Fruit fly (Drosophila melanogaster) whole organism, embryonic: ENCODE measurements around the gene Sbp2.
A peak's percentile ranks its signal among the peaks of the same experiment; 100 is the strongest.

Source experiments
- B-H1 ChIP-seq: fragments of 200-800 bp; sonication (Bioruptor generic); IDR thresholded peaks from 3 replicates; pipeline ENCODE4 v1.3.6; 2022; ENCODE audit warnings: missing biosample characterization, missing genetic modification characterization
- CG10366 ChIP-seq: fragments of 200-800 bp; sonication (Bioruptor generic); IDR thresholded peaks from 2 replicates; pipeline ENCODE4 v1.3.6; 2022; ENCODE audit warnings: missing biosample characterization, missing genetic modification characterization
- CG10543 ChIP-seq: fragments of 200-800 bp; sonication (Bioruptor generic); optimal IDR thresholded peaks from 3 replicates; lab custom pipeline; 2017; ENCODE audit warnings: missing biosample characterization, mild to moderate bottlenecking, missing genetic modification characterization, moderate library complexity
- CG11247 ChIP-seq: fragments of 200-800 bp; sonication (Bioruptor generic); IDR thresholded peaks from 2 replicates; pipeline ENCODE4 v1.3.6; 2022; ENCODE audit warnings: missing biosample characterization, missing genetic modification characterization
- CG12769 ChIP-seq: fragments of 200-800 bp; sonication (Bioruptor generic); optimal IDR thresholded peaks from 2 replicates; lab custom pipeline; 2019; ENCODE audit warnings: missing biosample characterization, mild to moderate bottlenecking, missing genetic modification characterization, moderate library complexity
- CG13775 ChIP-seq: fragments of 200-800 bp; sonication (Bioruptor generic); optimal IDR thresholded peaks from 3 replicates; lab custom pipeline; 2017; ENCODE audit warnings: missing biosample characterization, mild to moderate bottlenecking, missing genetic modification characterization
- CG15269 ChIP-seq: fragments of 200-800 bp; sonication (Bioruptor generic); optimal IDR thresholded peaks from 2 replicates; lab custom pipeline; 2018; ENCODE audit warnings: missing biosample characterization, mild to moderate bottlenecking, missing genetic modification characterization, moderate library complexity
- CG16779 ChIP-seq: fragments of 200-800 bp; sonication (Bioruptor generic); IDR thresholded peaks from 2 replicates; pipeline ENCODE4 v1.3.6; 2022; ENCODE audit warnings: missing biosample characterization, missing genetic modification characterization
- CG17361 ChIP-seq: fragments of 200-800 bp; sonication (Bioruptor generic); IDR thresholded peaks from 3 replicates; pipeline ENCODE4 v1.3.6; 2022; ENCODE audit warnings: missing biosample characterization, missing genetic modification characterization
- CG17568 ChIP-seq: fragments of 200-800 bp; sonication (Bioruptor generic); optimal IDR thresholded peaks from 2 replicates; lab custom pipeline; 2018; ENCODE audit warnings: missing biosample characterization, mild to moderate bottlenecking, missing genetic modification characterization, moderate library complexity
- CG2678 ChIP-seq: fragments of 200-800 bp; sonication (Bioruptor generic); optimal IDR thresholded peaks from 3 replicates; lab custom pipeline; 2019; ENCODE audit warnings: missing biosample characterization, mild to moderate bottlenecking, missing genetic modification characterization, moderate library complexity
- CG31441 ChIP-seq: fragments of 200-800 bp; sonication (Bioruptor generic); IDR thresholded peaks from 2 replicates; pipeline ENCODE4 v1.3.6; 2022; ENCODE audit warnings: missing biosample characterization, missing genetic modification characterization
- CG3163 ChIP-seq: fragments of 200-800 bp; sonication (Bioruptor generic); optimal IDR thresholded peaks from 3 replicates; lab custom pipeline; 2016; ENCODE audit warnings: missing biosample characterization, missing genetic modification characterization
- CG33557 ChIP-seq: fragments of 200-800 bp; sonication (Bioruptor generic); optimal IDR thresholded peaks from 2 replicates; lab custom pipeline; 2019; ENCODE audit warnings: missing biosample characterization, mild to moderate bottlenecking, missing genetic modification characterization, moderate library complexity
- CG4617 ChIP-seq: fragments of 200-800 bp; sonication (Bioruptor generic); optimal IDR thresholded peaks from 3 replicates; lab custom pipeline; 2016; ENCODE audit warnings: missing biosample characterization, missing genetic modification characterization, borderline replicate concordance
- CG6689 ChIP-seq: fragments of 200-800 bp; sonication (Bioruptor generic); IDR thresholded peaks from 2 replicates; pipeline ENCODE4 v1.3.6; 2022; ENCODE audit warnings: missing biosample characterization, missing genetic modification characterization
- CG6813 ChIP-seq: fragments of 200-800 bp; sonication (Bioruptor generic); optimal IDR thresholded peaks from 2 replicates; lab custom pipeline; 2017; ENCODE audit warnings: missing biosample characterization, missing genetic modification characterization, mild to moderate bottlenecking, moderate library complexity, missing genetic modification reagents
- CG7745 ChIP-seq: fragments of 200-800 bp; sonication (Bioruptor generic); optimal IDR thresholded peaks from 2 replicates; lab custom pipeline; 2018; ENCODE audit warnings: missing biosample characterization, mild to moderate bottlenecking, missing genetic modification characterization, moderate library complexity
- CG7963 ChIP-seq: fragments of 200-800 bp; sonication (Bioruptor generic); IDR thresholded peaks from 3 replicates; pipeline ENCODE4 v1.3.6; 2022; ENCODE audit warnings: missing biosample characterization, missing genetic modification characterization; ENCODE audit not compliant: partially characterized antibody
- CG9727 ChIP-seq: fragments of 200-800 bp; sonication (Bioruptor generic); optimal IDR thresholded peaks from 3 replicates; lab custom pipeline; 2017; ENCODE audit warnings: missing biosample characterization, mild to moderate bottlenecking, missing genetic modification characterization
- D ChIP-seq, 2 experiments: fragments of 200-800 bp in 1 of 2; fragments of >200 bp in 1 of 2; sonication (Bioruptor generic) in 1 of 2; optimal IDR thresholded peaks; 2 replicates in 1 of 2; 3 replicates in 1 of 2; lab custom pipeline; 2017; ENCODE audit warnings: mild to moderate bottlenecking in 1 of 2, missing biosample characterization in 1 of 2, missing genetic modification characterization in 1 of 2, missing genetic modification reagents in 1 of 2
- Dad ChIP-seq: fragments of 200-800 bp; sonication (Bioruptor generic); optimal IDR thresholded peaks from 3 replicates; lab custom pipeline; 2016; ENCODE audit warnings: missing biosample characterization, missing genetic modification characterization
- Ets65A ChIP-seq: fragments of 200-800 bp; sonication (Bioruptor generic); peaks from one replicate; lab custom pipeline; 2016; ENCODE audit warnings: missing biosample characterization, missing genetic modification characterization
- HLHmδ ChIP-seq: fragments of 200-800 bp; sonication (Bioruptor generic); optimal IDR thresholded peaks from 2 replicates; lab custom pipeline; 2018; ENCODE audit warnings: missing biosample characterization, mild to moderate bottlenecking, missing genetic modification characterization, moderate library complexity
- MBD-R2 ChIP-seq: fragments of 200-800 bp; sonication (Bioruptor generic); IDR thresholded peaks from 2 replicates; pipeline ENCODE4 v1.3.6; 2022; ENCODE audit warnings: missing biosample characterization, missing genetic modification characterization
- Mad ChIP-seq: fragments of 200-800 bp; sonication (Bioruptor generic); optimal IDR thresholded peaks from 2 replicates; lab custom pipeline; 2016; ENCODE audit warnings: missing biosample characterization, missing genetic modification characterization
- NC2β ChIP-seq: fragments of 200-800 bp; sonication (Bioruptor generic); optimal IDR thresholded peaks from 2 replicates; lab custom pipeline; 2016; ENCODE audit warnings: missing biosample characterization, missing genetic modification characterization
- Poxn ChIP-seq: fragments of 200-800 bp; sonication (Bioruptor generic); IDR thresholded peaks from 2 replicates; pipeline ENCODE4 v1.3.6; 2022; ENCODE audit warnings: missing biosample characterization, missing genetic modification characterization
- Tbp ChIP-seq: fragments of >200 bp; optimal IDR thresholded peaks from 2 replicates; lab custom pipeline; 2018; ENCODE audit warnings: missing biosample characterization, missing genetic modification characterization
- al ChIP-seq: fragments of 200-800 bp; sonication (Bioruptor generic); IDR thresholded peaks from 2 replicates; pipeline ENCODE4 v1.3.6; 2022; ENCODE audit warnings: missing biosample characterization, missing genetic modification characterization
- chinmo ChIP-seq: fragments of 200-800 bp; sonication (Bioruptor generic); IDR thresholded peaks from 4 replicates; pipeline ENCODE4 v1.3.6; 2022; ENCODE audit warnings: missing biosample characterization, missing genetic modification characterization; ENCODE audit not compliant: partially characterized antibody
- corto ChIP-seq: fragments of 200-800 bp; sonication (Bioruptor generic); optimal IDR thresholded peaks from 2 replicates; lab custom pipeline; 2016; ENCODE audit warnings: missing biosample characterization, mild to moderate bottlenecking, missing genetic modification characterization, moderate library complexity
- eve ChIP-seq, 2 experiments: fragments of >200 bp; optimal IDR thresholded peaks; 2 replicates each; lab custom pipeline; 2017; ENCODE audit warnings: missing biosample characterization in 2 of 2, missing genetic modification characterization in 2 of 2
- fd64A ChIP-seq: fragments of 200-800 bp; sonication (Bioruptor generic); optimal IDR thresholded peaks from 3 replicates; lab custom pipeline; 2018; ENCODE audit warnings: missing biosample characterization, mild to moderate bottlenecking, missing genetic modification characterization
- gce ChIP-seq: fragments of 200-800 bp; sonication (Bioruptor generic); IDR thresholded peaks from 3 replicates; pipeline ENCODE4 v1.3.6; 2022; ENCODE audit warnings: missing biosample characterization, missing genetic modification characterization
- gem ChIP-seq: fragments of 200-800 bp; sonication (Bioruptor generic); optimal IDR thresholded peaks from 2 replicates; lab custom pipeline; 2019; ENCODE audit warnings: missing biosample characterization, mild to moderate bottlenecking, missing genetic modification characterization, moderate library complexity
- gsb-n ChIP-seq: fragments of 200-800 bp; sonication (Bioruptor generic); optimal IDR thresholded peaks from 3 replicates; lab custom pipeline; 2018; ENCODE audit warnings: missing biosample characterization, mild to moderate bottlenecking, missing genetic modification characterization
- jigr1 ChIP-seq: fragments of 200-800 bp; sonication (Bioruptor generic); IDR thresholded peaks from 3 replicates; pipeline ENCODE4 v1.3.6; 2022; ENCODE audit warnings: missing biosample characterization, missing genetic modification characterization
- klu ChIP-seq: fragments of 200-800 bp; sonication (Bioruptor generic); IDR thresholded peaks from 2 replicates; pipeline ENCODE4 v1.3.6; 2022; ENCODE audit warnings: missing biosample characterization, missing genetic modification characterization
- pb ChIP-seq: fragments of 200-800 bp; sonication (Bioruptor generic); optimal IDR thresholded peaks from 3 replicates; lab custom pipeline; 2016; ENCODE audit warnings: missing biosample characterization, missing genetic modification characterization
- pho ChIP-seq: fragments of 200-800 bp; sonication (Bioruptor generic); optimal IDR thresholded peaks from 2 replicates; lab custom pipeline; 2016; ENCODE audit warnings: missing biosample characterization, missing genetic modification characterization
- pnt ChIP-seq: fragments of 200-800 bp; sonication (Bioruptor generic); optimal IDR thresholded peaks from 3 replicates; lab custom pipeline; 2016; ENCODE audit warnings: missing biosample characterization, missing genetic modification characterization
- pzg ChIP-seq: fragments of 200-800 bp; sonication (Bioruptor generic); optimal IDR thresholded peaks from 3 replicates; lab custom pipeline; 2018; ENCODE audit warnings: missing biosample characterization, mild to moderate bottlenecking, missing genetic modification characterization, moderate library complexity
- sd ChIP-seq: fragments of 200-800 bp; sonication (Bioruptor generic); optimal IDR thresholded peaks from 3 replicates; lab custom pipeline; 2018; ENCODE audit warnings: missing biosample characterization, mild to moderate bottlenecking, missing genetic modification characterization, moderate library complexity
- sim ChIP-seq: fragments of 200-800 bp; sonication (Bioruptor generic); IDR thresholded peaks from 2 replicates; pipeline ENCODE4 v1.3.6; 2022; ENCODE audit warnings: missing biosample characterization, missing genetic modification characterization
- tap ChIP-seq: fragments of 200-800 bp; optimal IDR thresholded peaks from 3 replicates; lab custom pipeline; 2019; ENCODE audit warnings: missing biosample characterization, mild to moderate bottlenecking, missing genetic modification characterization, moderate library complexity
- tgo ChIP-seq: fragments of 200-800 bp; sonication (Bioruptor generic); IDR thresholded peaks from 3 replicates; pipeline ENCODE4 v1.3.6; 2022; ENCODE audit warnings: missing biosample characterization, missing genetic modification characterization
- toy ChIP-seq: fragments of 200-800 bp; sonication (Bioruptor generic); IDR thresholded peaks from 2 replicates; pipeline ENCODE4 v1.3.6; 2022; ENCODE audit warnings: missing biosample characterization, missing genetic modification characterization

Gene Sbp2

dm6 chr3L:8299224-8300130 lies 4.5 kb upstream of the Sbp2 start, which contains the start of the genes Arl5 and CG13671 (continued):
- TF ChIP-seq Ets65A (GFP tag; lab: Kevin White, UChicago): peak; percentile 89
- TF ChIP-seq tap: no peak
- TF ChIP-seq Mad (GFP tag; lab: Kevin White, UChicago): peak; percentile 77
- TF ChIP-seq tgo: peak; percentile 80
- TF ChIP-seq CG17361: peak; percentile 85; the same call in 2 of the 3 replicates
- peak; percentile 81 for TF ChIP-seq CG13775 (GFP tag; lab: Kevin White, UChicago)
- peak; percentile 36 for TF ChIP-seq CG33557
- TF ChIP-seq CG10366 (GFP tag; lab: Robert Waterston, UW): peak; percentile 79
- TF ChIP-seq CG16779 (GFP tag; lab: Robert Waterston, UW): no peak
- TF ChIP-seq corto (GFP tag; lab: Kevin White, UChicago): no peak
- TF ChIP-seq fd64A (GFP tag; lab: Kevin White, UChicago): no peak
- peak; percentile 76 for TF ChIP-seq gsb-n (tag; lab: Kevin White, UChicago)
- no peak for TF ChIP-seq CG15269 (tag; lab: Kevin White, UChicago)
- TF ChIP-seq CG7963 (GFP tag; lab: Robert Waterston, UW): peak; percentile 67
- TF ChIP-seq D (optimal IDR thresholded peaks at IDR 0.05; lab: Kevin White, UChicago): no peak
- TF ChIP-seq D (GFP tag; optimal IDR thresholded peaks at IDR 0.05; lab: Kevin White, UChicago): peak; percentile 65
- TF ChIP-seq pzg: peak; percentile 62
- peak; percentile 84; the same call in 2 of the 4 replicates for TF ChIP-seq chinmo (GFP tag; lab: Robert Waterston, UW)
- no peak for TF ChIP-seq CG2678
- peak; percentile 43 for TF ChIP-seq pnt (GFP tag; lab: Kevin White, UChicago)
- peak; percentile 20 for TF ChIP-seq CG12769 (tag; lab: Kevin White, UChicago)
- TF ChIP-seq Dad (GFP tag; lab: Kevin White, UChicago): peak; percentile 44
- TF ChIP-seq sd: no peak
- peak; percentile 21 for TF ChIP-seq CG6813 (GFP tag; lab: Kevin White, UChicago)
- 0 out of 2 replicates have a peak, but pooled peaks have one; percentile 30 for TF ChIP-seq sim (GFP tag; lab: Robert Waterston, UW)
- TF ChIP-seq B-H1 (GFP tag; lab: Robert Waterston, UW): peak; percentile 69; the same call in 1 of the 3 replicates
- peak; percentile 88 for TF ChIP-seq gem
- peak; percentile 94 for TF ChIP-seq MBD-R2
- peak; percentile 60 for TF ChIP-seq CG3163 (GFP tag; lab: Kevin White, UChicago)
- 0 out of 3 replicates have a peak, but pooled peaks have one; percentile 25 for TF ChIP-seq gce (GFP tag; lab: Robert Waterston, UW)
- peak; percentile 75 for TF ChIP-seq CG6689 (GFP tag; lab: Robert Waterston, UW)
- TF ChIP-seq NC2β (GFP tag; lab: Kevin White, UChicago): peak; percentile 48
- TF ChIP-seq pho (GFP tag; lab: Kevin White, UChicago): peak; percentile 68
- no peak for TF ChIP-seq Poxn (GFP tag; lab: Robert Waterston, UW)
- TF ChIP-seq CG10543 (GFP tag; lab: Kevin White, UChicago): peak; percentile 60
- TF ChIP-seq CG4617 (GFP tag; lab: Kevin White, UChicago): peak; percentile 87
- TF ChIP-seq pb (GFP tag; lab: Kevin White, UChicago): peak; percentile 27
- no peak for TF ChIP-seq HLHmδ (GFP tag; lab: Kevin White, UChicago)
- no peak for TF ChIP-seq eve (GFP tag; optimal IDR thresholded peaks at IDR 0.05; lab: Kevin White, UChicago)
- TF ChIP-seq CG17568 (GFP tag; lab: Kevin White, UChicago): no peak
- TF ChIP-seq CG11247 (GFP tag; lab: Robert Waterston, UW): peak; percentile 88
- TF ChIP-seq CG7745 (tag; lab: Kevin White, UChicago): peak; percentile 99
- peak; percentile 54; the same call in 1 of the 2 replicates for TF ChIP-seq klu
- no peak for TF ChIP-seq jigr1 (GFP tag; lab: Robert Waterston, UW)
- TF ChIP-seq CG9727: peak; percentile 83
- TF ChIP-seq CG31441 (GFP tag; lab: Robert Waterston, UW): peak; percentile 78
- no peak for TF ChIP-seq Tbp (GFP tag; lab: Kevin White, UChicago)
- no peak for TF ChIP-seq toy (GFP tag; lab: Robert Waterston, UW)
- peak; percentile 68 for TF ChIP-seq al (GFP tag; lab: Robert Waterston, UW)
